Fruit fly (Drosophila melanogaster) whole organism, wandering third instar larva: ENCODE measurements around the gene tal-3A.

Experiments
- HLH106 ChIP-seq: fragments of 200-800 bp; optimal IDR thresholded peaks from 3 replicates; lab custom pipeline; 2019; ENCODE audit warnings: missing biosample characterization, mild to moderate bottlenecking, missing genetic modification characterization, moderate library complexity
- N ChIP-seq: fragments of >200 bp; optimal IDR thresholded peaks from 2 replicates; lab custom pipeline; 2018; ENCODE audit warnings: missing biosample characterization, missing external identifiers, missing genetic modification characterization
- brk ChIP-seq: fragments of 200-800 bp; sonication (Bioruptor generic); optimal IDR thresholded peaks from 2 replicates; lab custom pipeline; 2016; ENCODE audit warnings: missing biosample characterization, mild to moderate bottlenecking, missing genetic modification characterization
- sage ChIP-seq: fragments of 200-800 bp; sonication (Bioruptor generic); optimal IDR thresholded peaks from 2 replicates; lab custom pipeline; 2016; ENCODE audit warnings: missing biosample characterization, mild to moderate bottlenecking, missing genetic modification characterization
- sv ChIP-seq: fragments of 200-800 bp; sonication (Bioruptor generic); optimal IDR thresholded peaks from 3 replicates; lab custom pipeline; 2016; ENCODE audit warnings: missing biosample characterization, missing genetic modification characterization

DNA sequence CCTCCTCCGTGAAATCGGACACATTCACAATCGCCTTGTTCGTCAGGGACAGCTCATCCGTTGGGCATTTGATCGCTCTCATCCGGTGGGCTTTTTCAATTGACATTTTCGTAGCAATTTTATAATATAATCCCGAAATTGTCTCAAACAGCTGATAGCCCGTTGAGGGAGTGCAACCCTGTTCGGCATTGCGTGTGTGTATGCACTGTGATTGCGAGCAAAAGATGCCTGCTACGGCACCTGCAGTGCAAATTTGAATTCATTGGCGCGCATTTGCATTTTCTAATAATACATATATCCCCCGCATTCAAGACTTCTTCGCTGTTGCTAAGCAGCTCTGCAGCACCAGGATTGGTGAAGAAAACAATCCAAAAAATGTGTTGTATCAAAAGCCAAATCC lies 24.9 kb downstream of the tal-3A start, which contains the start of gene Nsf2:
- no peak for TF ChIP-seq sage (GFP tag; lab: Kevin White, UChicago)
- no peak for TF ChIP-seq sv (GFP tag; lab: Kevin White, UChicago)
- TF ChIP-seq N (GFP tag; lab: Kevin White, UChicago), result no peak
- TF ChIP-seq HLH106, result peak; percentile 14
- TF ChIP-seq brk (GFP tag; lab: Kevin White, UChicago), result no peak
